Worm (Caenorhabditis elegans) whole organism, young adult: ENCODE results near the gene idpp-3.

ENCODE experiments used
- B0035.1 ChIP-seq: sonication (generic microtip); optimal IDR thresholded peaks from 2 replicates; lab custom pipeline; 2016; ENCODE audit warnings: missing genetic modification characterization, mild to moderate bottlenecking, missing compliant biosample characterization, missing genotype, missing genetic modification reagents
- B0261.1 ChIP-seq: sonication (generic microtip); optimal IDR thresholded peaks from 2 replicates; lab custom pipeline; 2016; ENCODE audit warnings: mild to moderate bottlenecking, missing genetic modification characterization, moderate library complexity, missing compliant biosample characterization
- C17E4.6 ChIP-seq: fragments of 200-800 bp; sonication (Bioruptor generic); IDR thresholded peaks from 2 replicates; pipeline ENCODE4 v1.3.6; 2022; ENCODE audit warnings: missing genetic modification reagents, missing genetic modification characterization, missing compliant biosample characterization
- F23B12.7 ChIP-seq: sonication (generic microtip); optimal IDR thresholded peaks from 2 replicates; lab custom pipeline; 2017; ENCODE audit warnings: missing genetic modification characterization, mild to moderate bottlenecking, missing compliant biosample characterization, antibody characterized with exemption, moderate library complexity; ENCODE audit not compliant: insufficient read depth
- F37B4.10 ChIP-seq: fragments of 200-800 bp; sonication (Bioruptor generic); IDR thresholded peaks from 2 replicates; pipeline ENCODE4 v1.3.6; 2022; ENCODE audit warnings: missing genetic modification characterization, missing compliant biosample characterization
- F39B2.1 ChIP-seq: fragments of 200-800 bp; sonication (Bioruptor generic); IDR thresholded peaks from 2 replicates; pipeline ENCODE4 v1.3.6; 2022; ENCODE audit warnings: missing genetic modification reagents, missing genetic modification characterization, missing compliant biosample characterization
- K12H6.12 ChIP-seq: fragments of 200-800 bp; sonication (Bioruptor generic); optimal IDR thresholded peaks from 2 replicates; lab custom pipeline; 2018; ENCODE audit warnings: mild to moderate bottlenecking, missing genetic modification characterization, missing compliant biosample characterization
- Y95B8A.8 ChIP-seq: fragments of 200-800 bp; sonication (Bioruptor generic); IDR thresholded peaks from 2 replicates; pipeline ENCODE4 v1.3.6; 2022; ENCODE audit warnings: missing genetic modification reagents, missing genetic modification characterization, missing compliant biosample characterization
- aptf-2 ChIP-seq: fragments of 200-800 bp; sonication (Bioruptor generic); conservative IDR thresholded peaks from 2 replicates; pipeline ENCODE4 v1.3.6; 2022; ENCODE audit warnings: missing genetic modification reagents, missing genetic modification characterization, missing compliant biosample characterization
- attf-5 ChIP-seq: fragments of 200-800 bp; sonication (Bioruptor generic); optimal IDR thresholded peaks from 2 replicates; lab custom pipeline; 2018; ENCODE audit warnings: mild to moderate bottlenecking, missing genetic modification characterization, missing compliant biosample characterization
- bed-1 ChIP-seq: fragments of 200-800 bp; sonication (Bioruptor generic); IDR thresholded peaks from 2 replicates; pipeline ENCODE4 v1.3.6; 2022; ENCODE audit warnings: missing genetic modification reagents, missing genetic modification characterization, missing compliant biosample characterization
- bed-2 ChIP-seq: fragments of 200-800 bp; sonication (Bioruptor generic); IDR thresholded peaks from 2 replicates; pipeline ENCODE4 v1.3.6; 2022; ENCODE audit warnings: missing genetic modification reagents, missing genetic modification characterization, missing compliant biosample characterization
- ceh-91 ChIP-seq: fragments of 200-800 bp; sonication (Bioruptor generic); IDR thresholded peaks from 2 replicates; pipeline ENCODE4 v1.3.6; 2022; ENCODE audit warnings: missing genetic modification reagents, missing genetic modification characterization, missing compliant biosample characterization
- dpl-1 ChIP-seq: fragments of 150-350 bp; optimal IDR thresholded peaks from 2 replicates; lab custom pipeline; 2014; ENCODE audit warnings: missing biosample characterization, missing genetic modification reagents, missing genetic modification characterization
- efl-1 ChIP-seq: fragments of 150-350 bp; optimal IDR thresholded peaks from 2 replicates; lab custom pipeline; 2014; ENCODE audit warnings: missing biosample characterization, missing genetic modification reagents, missing genetic modification characterization
- ets-4 ChIP-seq: fragments of 200-800 bp; sonication (Bioruptor generic); optimal IDR thresholded peaks from 2 replicates; lab custom pipeline; 2018; ENCODE audit warnings: mild to moderate bottlenecking, missing genetic modification characterization, missing compliant biosample characterization
- hmg-1.2 ChIP-seq: fragments of 200-800 bp; sonication (Bioruptor generic); IDR thresholded peaks from 2 replicates; pipeline ENCODE4 v1.3.6; 2022; ENCODE audit warnings: missing genetic modification reagents, missing genetic modification characterization, missing compliant biosample characterization
- hrde-1 ChIP-seq: sonication (generic microtip); optimal IDR thresholded peaks from 2 replicates; lab custom pipeline; 2016; ENCODE audit warnings: missing genetic modification characterization, mild to moderate bottlenecking, missing compliant biosample characterization, moderate library complexity, missing genotype, missing genetic modification reagents, borderline replicate concordance
- hsf-1 ChIP-seq: fragments of 200-800 bp; sonication (Bioruptor generic); IDR thresholded peaks from 2 replicates; pipeline ENCODE4 v1.3.6; 2022; ENCODE audit warnings: missing genetic modification reagents, missing genetic modification characterization, missing compliant biosample characterization
- lag-1 ChIP-seq: fragments of 200-800 bp; sonication (Bioruptor generic); IDR thresholded peaks from 2 replicates; pipeline ENCODE4 v1.3.6; 2022; ENCODE audit warnings: missing genetic modification reagents, missing genetic modification characterization, missing compliant biosample characterization
- lin-26 ChIP-seq: fragments of 200-800 bp; sonication (Bioruptor generic); IDR thresholded peaks from 2 replicates; pipeline ENCODE4 v1.3.6; 2022; ENCODE audit warnings: missing genetic modification reagents, missing genetic modification characterization, missing compliant biosample characterization
- lin-35 ChIP-seq, 3 experiments: fragments of 150-350 bp in 2 of 3; sonication (generic microtip) in 1 of 3; optimal IDR thresholded peaks; 2 replicates each; lab custom pipeline; 2014 to 2018; ENCODE audit warnings: missing biosample characterization in 3 of 3, missing genetic modification characterization in 3 of 3, missing genetic modification reagents in 3 of 3
- lir-1 ChIP-seq: fragments of 200-800 bp; sonication (Bioruptor generic); conservative IDR thresholded peaks from 2 replicates; pipeline ENCODE4 v1.3.6; 2022; ENCODE audit warnings: missing genetic modification reagents, missing genetic modification characterization, missing compliant biosample characterization
- lsl-1 ChIP-seq: fragments of 200-800 bp; sonication (Bioruptor generic); optimal IDR thresholded peaks from 2 replicates; lab custom pipeline; 2018; ENCODE audit warnings: mild to moderate bottlenecking, missing genetic modification characterization, moderate library complexity, missing compliant biosample characterization
- madf-6 ChIP-seq: fragments of 200-800 bp; sonication (Bioruptor generic); IDR thresholded peaks from 2 replicates; pipeline ENCODE4 v1.3.6; 2022; ENCODE audit warnings: missing genetic modification reagents, missing genetic modification characterization, missing compliant biosample characterization
- madf-8 ChIP-seq: fragments of 200-800 bp; sonication (Bioruptor generic); conservative IDR thresholded peaks from 2 replicates; pipeline ENCODE4 v1.3.6; 2022; ENCODE audit warnings: missing genetic modification reagents, missing genetic modification characterization, missing compliant biosample characterization
- nhr-179 ChIP-seq: sonication (generic microtip); optimal IDR thresholded peaks from 2 replicates; lab custom pipeline; 2016; ENCODE audit warnings: mild to moderate bottlenecking, missing genetic modification characterization, missing compliant biosample characterization
- nhr-80 ChIP-seq: sonication (generic microtip); optimal IDR thresholded peaks from 2 replicates; lab custom pipeline; 2016; ENCODE audit warnings: missing genetic modification characterization, missing compliant biosample characterization
- pbrm-1 ChIP-seq: fragments of 200-800 bp; sonication (Bioruptor generic); IDR thresholded peaks from 2 replicates; pipeline ENCODE4 v1.3.6; 2022; ENCODE audit warnings: missing genetic modification reagents, missing genetic modification characterization, missing compliant biosample characterization
- pha-4 ChIP-seq: fragments of 150-350 bp; sonication (generic microtip); optimal IDR thresholded peaks from 2 replicates; lab custom pipeline; 2014; ENCODE audit warnings: missing biosample characterization, missing genetic modification reagents, missing genetic modification characterization
- repo-1 ChIP-seq: sonication (generic microtip); optimal IDR thresholded peaks from 2 replicates; lab custom pipeline; 2017; ENCODE audit warnings: mild to moderate bottlenecking, missing genetic modification characterization, missing compliant biosample characterization
- rpc-1 ChIP-seq, 2 experiments: fragments of 150-350 bp in 1 of 2; sonication (generic microtip) in 1 of 2; optimal IDR thresholded peaks; 2 replicates each; lab custom pipeline; 2014 to 2018; ENCODE audit warnings: missing biosample characterization in 1 of 2, missing genetic modification characterization in 1 of 2, missing genetic modification reagents in 1 of 2, missing genotype in 1 of 2
- sdz-38 ChIP-seq: sonication (generic microtip); optimal IDR thresholded peaks from 2 replicates; lab custom pipeline; 2016; ENCODE audit warnings: missing genotype, missing genetic modification characterization, missing compliant biosample characterization
- sea-2 ChIP-seq: fragments of 200-800 bp; sonication (Bioruptor generic); IDR thresholded peaks from 2 replicates; pipeline ENCODE4 v1.3.6; 2022; ENCODE audit warnings: missing genetic modification characterization, missing compliant biosample characterization
- snpc-1.1 ChIP-seq: sonication (generic microtip); optimal IDR thresholded peaks from 2 replicates; lab custom pipeline; 2017; ENCODE audit warnings: missing genetic modification characterization, mild to moderate bottlenecking, missing compliant biosample characterization, antibody characterized with exemption, moderate library complexity, missing genotype, missing genetic modification reagents; ENCODE audit not compliant: insufficient read depth
- snpc-1.3 ChIP-seq: sonication (generic microtip); optimal IDR thresholded peaks from 2 replicates; lab custom pipeline; 2017; ENCODE audit warnings: missing genetic modification characterization, mild to moderate bottlenecking, missing compliant biosample characterization, antibody characterized with exemption, moderate library complexity, missing genotype, missing genetic modification reagents; ENCODE audit not compliant: insufficient read depth
- snpc-3.4 ChIP-seq: sonication (generic microtip); optimal IDR thresholded peaks from 2 replicates; lab custom pipeline; 2017; ENCODE audit warnings: missing genetic modification characterization, mild to moderate bottlenecking, missing compliant biosample characterization, antibody characterized with exemption, moderate library complexity, missing genotype, missing genetic modification reagents
- snpc-4 ChIP-seq, 5 experiments: fragments of 150-350 bp in 1 of 5; sonication (generic microtip) in 4 of 5; optimal IDR thresholded peaks; 2 replicates each; lab custom pipeline; 2014 to 2018; ENCODE audit warnings: missing genetic modification characterization in 5 of 5, missing biosample characterization in 3 of 5, antibody characterized with exemption in 2 of 5, mild to moderate bottlenecking in 2 of 5, missing compliant biosample characterization in 2 of 5, missing genotype in 2 of 5, moderate library complexity in 2 of 5, missing genetic modification reagents in 1 of 5
- sptf-2 ChIP-seq: fragments of 200-800 bp; sonication (Bioruptor generic); optimal IDR thresholded peaks from 2 replicates; lab custom pipeline; 2018; ENCODE audit warnings: mild to moderate bottlenecking, missing genetic modification characterization, missing compliant biosample characterization
- tbp1 ChIP-seq: fragments of 200-800 bp; sonication (Bioruptor generic); optimal IDR thresholded peaks from 2 replicates; lab custom pipeline; 2018; ENCODE audit warnings: mild to moderate bottlenecking, missing genetic modification characterization, missing compliant biosample characterization
- tbx-9 ChIP-seq: sonication (generic microtip); optimal IDR thresholded peaks from 2 replicates; lab custom pipeline; 2016; ENCODE audit warnings: borderline replicate concordance, missing genetic modification characterization, inconsistent platforms, missing compliant biosample characterization
- tlf-1 ChIP-seq: fragments of 200-800 bp; sonication (Bioruptor generic); optimal IDR thresholded peaks from 2 replicates; lab custom pipeline; 2018; ENCODE audit warnings: mild to moderate bottlenecking, missing genetic modification characterization, missing compliant biosample characterization
- unc-130 ChIP-seq: sonication (generic microtip); optimal IDR thresholded peaks from 2 replicates; lab custom pipeline; 2016; ENCODE audit warnings: missing genetic modification reagents, missing genetic modification characterization, missing compliant biosample characterization
- xnd-1 ChIP-seq: sonication (generic microtip); optimal IDR thresholded peaks from 2 replicates; lab custom pipeline; 2016; ENCODE audit warnings: missing genotype, missing genetic modification reagents, missing genetic modification characterization, missing compliant biosample characterization
- zim-3 ChIP-seq: sonication (generic microtip); optimal IDR thresholded peaks from 2 replicates; lab custom pipeline; 2017; ENCODE audit warnings: mild to moderate bottlenecking, missing genetic modification characterization, moderate library complexity, missing compliant biosample characterization
- ztf-22 ChIP-seq: fragments of 200-800 bp; sonication (Bioruptor generic); optimal IDR thresholded peaks from 2 replicates; lab custom pipeline; 2018; ENCODE audit warnings: mild to moderate bottlenecking, missing genetic modification characterization, moderate library complexity, missing compliant biosample characterization

The idpp-3 gene

ce11 chrX:14976840-14977534 lies 15.6 kb upstream of the idpp-3 start:
- TF ChIP-seq B0261.1 (tag; lab: Kevin White, UChicago) (peak; percentile 62), pbrm-1 (GFP tag; lab: Robert Waterston, UW) (peak; percentile 61), F23B12.7 (tag; lab: Kevin White, UChicago) (no peak), tbx-9 (tag; lab: Kevin White, UChicago) (no peak), F39B2.1 (GFP tag; lab: Robert Waterston, UW) (no peak), ceh-91 (no peak), hrde-1 (peak; percentile 47), lag-1 (GFP tag; lab: Robert Waterston, UW) (no peak), sea-2 (GFP tag; lab: Robert Waterston, UW) (no peak), madf-8 (GFP tag; lab: Robert Waterston, UW) (no peak), xnd-1 (tag; lab: Kevin White, UChicago) (no peak), Y95B8A.8 (GFP tag; lab: Robert Waterston, UW) (no peak), pha-4 (tag; lab: Kevin White, UChicago) (no peak), zim-3 (tag; lab: Kevin White, UChicago) (no peak), F37B4.10 (GFP tag; lab: Robert Waterston, UW) (no peak), sdz-38 (tag; lab: Kevin White, UChicago) (no peak), snpc-1.3 (tag; lab: Kevin White, UChicago) (peak; percentile 15), B0035.1 (tag; lab: Kevin White, UChicago) (no peak), bed-2 (no peak), lsl-1 (GFP tag; lab: Kevin White, UChicago) (no peak), ets-4 (no peak), aptf-2 (GFP tag; lab: Robert Waterston, UW) (no peak), efl-1 (GFP tag; lab: Kevin White, UChicago) (no peak), lin-26 (GFP tag; lab: Robert Waterston, UW) (0 out of 2 replicates have a peak, but pooled peaks have one; percentile 44), snpc-4 (GFP tag; optimal IDR thresholded peaks at IDR 0.05; lab: Kevin White, UChicago) (peak; percentile 62), snpc-4 (tag; optimal IDR thresholded peaks at IDR 0.05; lab: Kevin White, UChicago) (peak in 1 of 4 experiments; percentile 54), dpl-1 (GFP tag; lab: Kevin White, UChicago) (no peak), lir-1 (0 out of 2 replicates have a peak, but pooled peaks have one; percentile 34), hmg-1.2 (GFP tag; lab: Robert Waterston, UW) (peak; percentile 35), K12H6.12 (tag; lab: Kevin White, UChicago) (no peak), nhr-179 (tag; lab: Kevin White, UChicago) (no peak), ztf-22 (no peak), C17E4.6 (no peak), lin-35 (GFP tag; optimal IDR thresholded peaks at IDR 0.05; lab: Kevin White, UChicago) (no peak), rpc-1 (optimal IDR thresholded peaks at IDR 0.05; lab: Kevin White, UChicago) (peak; percentile 55), rpc-1 (tag; optimal IDR thresholded peaks at IDR 0.05; lab: Kevin White, UChicago) (peak; percentile 81), nhr-80 (tag; lab: Kevin White, UChicago) (no peak), snpc-1.1 (no peak), tbp1 (peak; percentile 84), hsf-1 (GFP tag; lab: Robert Waterston, UW) (0 out of 2 replicates have a peak, but pooled peaks have one; percentile 21), unc-130 (GFP tag; lab: Kevin White, UChicago) (no peak), attf-5 (no peak), sptf-2 (GFP tag; lab: Kevin White, UChicago) (no peak), bed-1 (no peak), repo-1 (tag; lab: Kevin White, UChicago) (no peak), tlf-1 (GFP tag; lab: Kevin White, UChicago) (no peak), snpc-3.4 (tag; lab: Kevin White, UChicago) (no peak), madf-6 (GFP tag; lab: Robert Waterston, UW) (no peak)
